Worm (Caenorhabditis elegans): ENCODE results near the gene srz-5.

srz-5 gene

DNA sequence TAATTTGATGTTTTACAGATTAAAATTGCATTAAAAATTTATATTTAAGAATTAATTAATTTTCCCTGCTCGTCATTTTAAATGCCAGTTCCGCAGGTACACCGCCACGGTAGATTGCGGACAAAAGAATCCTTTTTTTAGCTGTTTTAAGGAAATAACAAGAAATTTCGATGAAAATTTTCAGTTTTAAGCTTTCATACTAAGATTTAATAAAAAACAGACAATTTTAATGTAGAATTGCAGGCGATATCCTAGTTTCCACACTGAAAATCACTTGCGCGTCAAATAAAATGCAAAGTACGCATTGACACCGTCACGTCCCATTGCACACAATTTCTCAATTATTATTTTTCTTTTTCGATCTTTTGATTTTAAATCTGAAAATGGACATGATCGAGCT is 38.9 kb upstream of the srz-5 start, which contains the start of gene dnc-3 (continued):
- TF ChIP-seq tbx-2 (tag; optimal IDR thresholded peaks at IDR 0.05) (peak; percentile 82), dpl-1 (GFP tag; optimal IDR thresholded peaks at IDR 0.05) (peak; percentile 52 to 56 (median 56)), unc-130 (tag; optimal IDR thresholded peaks at IDR 0.05) (no peak), nhr-19 (GFP tag; conservative IDR thresholded peaks at IDR 0.05) (peak; percentile 61), hlh-4 (tag; optimal IDR thresholded peaks at IDR 0.05) (no peak), fkh-10 (GFP tag; optimal IDR thresholded peaks at IDR 0.05) (no peak), ceh-90 (tag; optimal IDR thresholded peaks at IDR 0.05) (peak; percentile 62), ztf-11 (tag; optimal IDR thresholded peaks at IDR 0.05) (peak in 1 of 2 experiments; percentile 44), lin-39 (tag; optimal IDR thresholded peaks at IDR 0.05) (peak; percentile 43)

DNA sequence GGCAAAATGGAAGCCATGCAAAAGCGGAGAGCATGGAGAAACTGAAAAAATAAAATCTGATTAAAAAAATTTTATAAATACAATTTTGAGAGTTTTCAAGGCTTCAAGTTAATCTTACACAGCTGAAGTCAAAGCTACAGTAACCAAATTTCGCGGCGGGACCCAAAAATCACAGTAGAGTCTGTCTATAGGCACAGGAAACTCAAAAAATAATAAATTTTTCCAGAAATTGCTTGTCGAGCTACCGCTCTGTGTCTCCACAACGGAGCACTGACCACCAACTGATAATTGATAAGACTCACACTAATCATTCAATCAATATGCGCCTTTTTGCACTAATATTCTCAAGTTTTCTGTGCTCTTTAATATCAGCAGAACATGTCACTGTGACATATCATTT is 35.8 kb upstream of the srz-5 start, which contains the start of gene W10G11.19:
Gene W10G11.19, plus strand, starts transcription at position 301 of the 400 bp plus-strand sequence.
- TF ChIP-seq nhr-11 (tag; optimal IDR thresholded peaks at IDR 0.05) (no peak), blmp-1 (tag; optimal IDR thresholded peaks at IDR 0.05) (no peak), sup-37 (GFP tag; optimal IDR thresholded peaks at IDR 0.05) (no peak), ceh-88 (GFP tag; IDR thresholded peaks at IDR 0.05) (no peak), lir-3 (tag; optimal IDR thresholded peaks at IDR 0.05; ENCODE audit: poor library complexity) (no peak), nhr-47 (tag; optimal IDR thresholded peaks at IDR 0.05) (no peak), fkh-10 (GFP tag; optimal IDR thresholded peaks at IDR 0.05) (no peak), alr-1 (tag; optimal IDR thresholded peaks at IDR 0.05; ENCODE audit: borderline replicate concordance) (no peak), hpl-2 (GFP tag; optimal IDR thresholded peaks at IDR 0.05) (no peak), hlh-4 (tag; optimal IDR thresholded peaks at IDR 0.05) (no peak)

DNA sequence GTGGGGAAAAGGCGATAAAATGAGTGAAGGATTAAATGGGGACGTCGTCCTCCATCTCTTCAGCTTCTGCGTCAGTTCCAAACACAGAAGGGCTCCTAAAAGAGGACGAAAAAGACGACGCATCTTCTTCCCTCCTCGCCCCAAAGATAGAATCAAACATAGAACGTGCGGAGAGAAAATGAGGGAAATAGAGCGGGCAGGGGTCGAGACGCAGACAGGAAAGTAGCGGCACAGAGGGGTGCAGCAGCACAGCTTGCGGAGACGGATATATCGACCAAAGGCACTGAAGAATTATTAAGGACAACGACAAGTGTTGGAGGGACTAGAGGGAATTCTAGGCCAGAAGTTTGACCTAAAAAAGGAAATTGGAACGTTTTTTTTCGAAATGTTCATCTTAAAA is 32.8 kb upstream of the srz-5 start:
- TF ChIP-seq ceh-90 (tag; optimal IDR thresholded peaks at IDR 0.05) (no peak), nhr-77 (tag; optimal IDR thresholded peaks at IDR 0.05) (no peak), mep-1 (tag; optimal IDR thresholded peaks at IDR 0.05) (peak; percentile 21), efl-1 (optimal IDR thresholded peaks at IDR 0.05) (peak; percentile 47 to 65), efl-1 (GFP tag; optimal IDR thresholded peaks at IDR 0.05 in 1 of 2) (peak; percentile 30 to 76), ceh-88 (GFP tag; IDR thresholded peaks at IDR 0.05) (no peak), fkh-4 (tag; optimal IDR thresholded peaks at IDR 0.05; ENCODE audit: borderline replicate concordance) (no peak), lin-13 (GFP tag; optimal IDR thresholded peaks at IDR 0.05) (no peak), nhr-11 (tag; optimal IDR thresholded peaks at IDR 0.05) (no peak), vab-15 (tag; optimal IDR thresholded peaks at IDR 0.05) (no peak), hlh-17 (GFP tag; optimal IDR thresholded peaks at IDR 0.05; ENCODE audit: borderline replicate concordance) (no peak), unc-86 (tag; optimal IDR thresholded peaks at IDR 0.05) (peak; percentile 12), dpl-1 (GFP tag; optimal IDR thresholded peaks at IDR 0.05) (peak in 1 of 3 experiments; percentile 15), lin-35 (GFP tag; optimal IDR thresholded peaks at IDR 0.05) (peak in 1 of 2 experiments; percentile 21), nhr-47 (tag; optimal IDR thresholded peaks at IDR 0.05) (peak; percentile 42), ztf-11 (tag; optimal IDR thresholded peaks at IDR 0.05) (no peak), swsn-7 (tag; optimal IDR thresholded peaks at IDR 0.05) (no peak), isw-1 (GFP tag; IDR thresholded peaks at IDR 0.05) (no peak), F16B12.6 (tag; optimal IDR thresholded peaks at IDR 0.05) (peak; percentile 36), C04F5.9 (tag; optimal IDR thresholded peaks at IDR 0.05) (no peak), xbp-1 (tag; optimal IDR thresholded peaks at IDR 0.05) (no peak), nhr-84 (tag; optimal IDR thresholded peaks at IDR 0.05) (no peak), fkh-8 (tag; optimal IDR thresholded peaks at IDR 0.05) (peak; percentile 30), hpl-2 (GFP tag; optimal IDR thresholded peaks at IDR 0.05) (no peak), lin-14 (GFP tag; optimal IDR thresholded peaks at IDR 0.05) (peak; percentile 89), ceh-82 (tag; optimal IDR thresholded peaks at IDR 0.05) (peak in 2 of 3 experiments; percentile 21 to 29), mab-9 (GFP tag; IDR thresholded peaks at IDR 0.05) (no peak), fkh-10 (GFP tag; optimal IDR thresholded peaks at IDR 0.05) (peak; percentile 44), nhr-85 (tag) (no peak), tlp-1 (tag; optimal IDR thresholded peaks at IDR 0.05) (no peak), unc-130 (tag; optimal IDR thresholded peaks at IDR 0.05) (no peak), nhr-76 (tag; optimal IDR thresholded peaks at IDR 0.05) (no peak), lsy-2 (tag; optimal IDR thresholded peaks at IDR 0.05) (peak; percentile 36 to 47), mef-2 (tag; optimal IDR thresholded peaks at IDR 0.05) (no peak), nhr-237 (tag; optimal IDR thresholded peaks at IDR 0.05) (no peak), elt-2 (tag; optimal IDR thresholded peaks at IDR 0.05) (no peak), dsc-1 (tag; optimal IDR thresholded peaks at IDR 0.05) (no peak), efl-3 (GFP tag; optimal IDR thresholded peaks at IDR 0.05) (no peak), tbx-2 (tag; optimal IDR thresholded peaks at IDR 0.05) (no peak), nhr-71 (tag; optimal IDR thresholded peaks at IDR 0.05) (no peak)
